Fruit fly (Drosophila melanogaster): Measurements from ENCODE around the gene CG9981.

DNA sequence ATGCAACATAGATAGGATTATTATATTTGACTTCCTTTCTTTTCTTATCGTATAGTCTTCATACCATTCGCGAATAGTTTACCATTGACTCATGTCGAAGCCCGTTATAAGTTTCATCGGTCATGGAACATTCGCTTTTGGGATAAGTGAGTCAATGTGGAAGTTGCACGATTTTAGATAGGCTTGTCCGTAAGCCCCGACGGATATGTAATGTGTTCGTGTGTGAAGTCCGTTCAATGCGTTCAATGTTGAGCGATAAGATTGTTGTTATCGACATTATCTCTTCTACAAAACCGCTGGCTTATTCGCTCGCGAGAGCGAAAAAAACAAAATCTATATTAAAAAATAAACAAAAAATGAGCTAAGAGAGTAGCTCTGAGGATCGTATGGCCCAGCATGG is at the start of gene CG9981:
- TF ChIP-seq Smox (GFP tag; optimal IDR thresholded peaks at IDR 0.05) (no peak), CG16779 (tag; optimal IDR thresholded peaks at IDR 0.05) (no peak), Sox14 (GFP tag; optimal IDR thresholded peaks at IDR 0.05) (no peak), CG6808 (GFP tag; optimal IDR thresholded peaks at IDR 0.05) (no peak)
